Worm (Caenorhabditis elegans) whole organism, early embryonic: ENCODE data around the gene F16G10.14.

ENCODE experiments used
- F13C5.2 ChIP-seq: sonication (generic microtip); optimal IDR thresholded peaks from 2 replicates; lab custom pipeline; 2017; ENCODE audit warnings: mild to moderate bottlenecking, missing genetic modification characterization, inconsistent platforms, missing compliant biosample characterization
- ama-1 ChIP-seq: fragments of 150-350 bp; optimal IDR thresholded peaks from 2 replicates; lab custom pipeline; 2014
- flt-1 ChIP-seq: fragments of 200-800 bp; sonication (Bioruptor generic); IDR thresholded peaks from 2 replicates; pipeline ENCODE4 v1.3.6; 2022; ENCODE audit warnings: missing genetic modification characterization, missing compliant biosample characterization
- hmg-4 ChIP-seq: fragments of 200-800 bp; sonication (Bioruptor generic); optimal IDR thresholded peaks from 2 replicates; lab custom pipeline; 2018; ENCODE audit warnings: mild to moderate bottlenecking, missing genetic modification characterization, missing compliant biosample characterization
- sea-1 ChIP-seq: fragments of 200-800 bp; sonication (Bioruptor generic); conservative IDR thresholded peaks from 2 replicates; pipeline ENCODE4 v1.3.6; 2022; ENCODE audit warnings: missing genetic modification characterization, missing compliant biosample characterization

DNA sequence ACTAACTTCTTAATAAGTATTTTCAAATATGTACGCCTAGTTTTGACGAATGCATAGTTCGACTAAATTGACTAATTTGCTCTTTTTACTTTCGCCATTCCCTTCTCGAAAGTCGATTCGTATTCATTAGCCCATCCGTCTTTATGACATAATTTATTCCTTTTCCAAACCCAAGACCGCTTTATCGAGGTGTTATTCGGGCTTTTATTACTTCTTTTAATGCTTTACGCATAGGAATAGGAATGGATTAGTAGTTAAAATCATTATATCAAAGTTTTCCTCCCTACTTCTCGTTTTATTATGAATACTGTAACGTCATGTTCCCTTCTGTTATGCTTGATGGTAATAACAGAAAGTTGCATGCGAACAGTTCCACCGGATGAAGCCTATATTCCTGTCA, 23.8 kb downstream of the F16G10.14 start, which contains the start of gene F16G10.2:
- TF ChIP-seq ama-1 (lab: Kevin White, UChicago) (no peak), sea-1 (GFP tag; lab: Robert Waterston, UW) (no peak), F13C5.2 (tag; lab: Kevin White, UChicago) (no peak), flt-1 (GFP tag; lab: Robert Waterston, UW) (no peak), hmg-4 (GFP tag; lab: Kevin White, UChicago) (no peak)
